Fruit fly (Drosophila melanogaster): Measurements from ENCODE around the gene CG13284.
A peak's percentile ranks its signal among the peaks of the same experiment; 100 is the strongest.

The CG13284 gene

DNA sequence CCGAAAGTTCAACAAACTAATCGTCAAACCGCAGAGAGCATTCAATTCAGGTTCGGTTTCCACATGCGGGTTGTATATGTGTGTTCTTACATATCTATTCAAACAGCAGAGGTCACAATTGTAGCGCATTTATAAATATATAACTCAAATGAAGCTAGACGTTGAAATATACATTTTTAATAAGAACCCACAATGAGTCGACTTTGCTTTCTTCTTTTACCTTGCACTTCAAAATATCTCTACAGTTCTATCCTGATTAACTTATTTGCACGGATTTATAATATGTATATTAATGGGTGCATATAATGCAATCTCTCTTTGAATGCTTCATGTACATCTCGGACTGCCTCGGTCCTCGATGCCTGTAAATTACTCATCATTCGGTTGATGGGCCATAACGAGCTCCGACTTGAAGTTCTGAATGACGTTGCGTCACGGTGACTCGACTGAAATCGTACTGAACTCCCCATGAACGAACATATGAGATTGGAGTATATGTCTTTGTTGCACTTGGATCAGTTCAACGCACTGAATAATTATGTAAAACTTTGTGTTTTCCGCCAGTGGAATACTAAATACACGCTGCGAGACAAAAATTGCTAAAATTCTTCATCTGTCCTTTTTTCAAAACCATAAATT is 30.1 kb downstream of the CG13284 start (continued):
- TF ChIP-seq CG1647 (GFP tag; optimal IDR thresholded peaks at IDR 0.05) (no peak), Optix (GFP tag; IDR thresholded peaks at IDR 0.05) (no peak), CG10431 (GFP tag; optimal IDR thresholded peaks at IDR 0.05) (no peak), Hand (GFP tag; optimal IDR thresholded peaks at IDR 0.05) (no peak), CG9797 (GFP tag; optimal IDR thresholded peaks at IDR 0.05) (no peak), abd-A (tag; optimal IDR thresholded peaks at IDR 0.05) (no peak), CG1792 (GFP tag; optimal IDR thresholded peaks at IDR 0.05) (no peak), CG17385 (GFP tag; optimal IDR thresholded peaks at IDR 0.05) (peak; percentile 25), trem (tag; optimal IDR thresholded peaks at IDR 0.05) (peak; percentile 24), CG34422 (GFP tag; IDR thresholded peaks at IDR 0.05) (no peak), disco-r (GFP tag; optimal IDR thresholded peaks at IDR 0.05) (no peak), CG17612 (GFP tag; IDR thresholded peaks at IDR 0.05) (no peak), CG10209 (GFP tag; optimal IDR thresholded peaks at IDR 0.05) (peak; percentile 13), Ssrp (tag; optimal IDR thresholded peaks at IDR 0.05) (peak; percentile 13), ranshi (GFP tag; IDR thresholded peaks at IDR 0.05) (no peak), CG15479 (GFP tag; optimal IDR thresholded peaks at IDR 0.05) (no peak), gce (GFP tag; IDR thresholded peaks at IDR 0.05) (no peak), dm (GFP tag; optimal IDR thresholded peaks at IDR 0.05) (no peak), CG2116 (GFP tag; optimal IDR thresholded peaks at IDR 0.05) (no peak), Scr (GFP tag; IDR thresholded peaks at IDR 0.05; ENCODE audit: partially characterized antibody) (no peak), zfh2 (GFP tag; optimal IDR thresholded peaks at IDR 0.05) (no peak), lola (GFP tag; optimal IDR thresholded peaks at IDR 0.05) (peak in 1 of 3 experiments; percentile 56), CG16779 (GFP tag; IDR thresholded peaks at IDR 0.05) (no peak), CG14710 (tag; optimal IDR thresholded peaks at IDR 0.05) (peak; percentile 43), CG2129 (GFP tag; IDR thresholded peaks at IDR 0.05; ENCODE audit: partially characterized antibody) (no peak), CG1233 (GFP tag; optimal IDR thresholded peaks at IDR 0.05) (peak; percentile 33), gcm (GFP tag; optimal IDR thresholded peaks at IDR 0.05) (peak; percentile 86), maf-S (GFP tag; optimal IDR thresholded peaks at IDR 0.05) (no peak), CG3281 (GFP tag; optimal IDR thresholded peaks at IDR 0.05) (no peak), repo (GFP tag; optimal IDR thresholded peaks at IDR 0.05) (no peak), CG15601 (tag; optimal IDR thresholded peaks at IDR 0.05) (peak; percentile 52), CG7928 (GFP tag; optimal IDR thresholded peaks at IDR 0.05) (no peak), NfI (GFP tag; optimal IDR thresholded peaks at IDR 0.05) (peak; percentile 21), MESR4 (GFP tag; optimal IDR thresholded peaks at IDR 0.05) (no peak), Doc2 (GFP tag; IDR thresholded peaks at IDR 0.05) (no peak), grau (tag; optimal IDR thresholded peaks at IDR 0.05) (no peak), az2 (GFP tag; optimal IDR thresholded peaks at IDR 0.05) (peak; percentile 40), CG6813 (GFP tag; optimal IDR thresholded peaks at IDR 0.05) (peak; percentile 48), CG31224 (GFP tag; IDR thresholded peaks at IDR 0.05) (no peak), dpn (GFP tag; optimal IDR thresholded peaks at IDR 0.05) (peak in 1 of 2 experiments; percentile 12), TFAM (GFP tag; optimal IDR thresholded peaks at IDR 0.05) (no peak), CG17328 (GFP tag; IDR thresholded peaks at IDR 0.05) (peak; percentile 34; the same call in 1 of the 2 replicates), CG9215 (GFP tag; IDR thresholded peaks at IDR 0.05) (no peak), CG6254 (GFP tag; optimal IDR thresholded peaks at IDR 0.05) (peak; percentile 63), dati (GFP tag; IDR thresholded peaks at IDR 0.05) (no peak), CG2199 (GFP tag; IDR thresholded peaks at IDR 0.05) (peak; percentile 6; the same call in 1 of the 3 replicates), H2.0 (GFP tag; IDR thresholded peaks at IDR 0.05) (no peak), eve (GFP tag; optimal IDR thresholded peaks at IDR 0.05) (no peak), trh (GFP tag; optimal IDR thresholded peaks at IDR 0.05) (no peak), vvl (GFP tag; IDR thresholded peaks at IDR 0.05) (0 out of 2 replicates have a peak, but pooled peaks have one; percentile 42)
